Worm (Caenorhabditis elegans) whole organism, midembryonic: ENCODE results near the gene C35B1.8.

Experiments used
- cog-1 ChIP-seq: sonication (generic microtip); optimal IDR thresholded peaks from 2 replicates; lab custom pipeline; 2016; ENCODE audit warnings: missing genetic modification characterization, missing compliant biosample characterization
- flt-1 ChIP-seq: fragments of 200-800 bp; sonication (Bioruptor generic); IDR thresholded peaks from 2 replicates; pipeline ENCODE4 v1.3.6; 2022; ENCODE audit warnings: missing genetic modification characterization, missing compliant biosample characterization
- klf-2 ChIP-seq: fragments of 200-800 bp; sonication (Bioruptor generic); conservative IDR thresholded peaks from 2 replicates; pipeline ENCODE4 v1.3.6; 2022; ENCODE audit warnings: missing genetic modification reagents, missing genetic modification characterization, missing compliant biosample characterization

ce11 chrIV:4099773-4100172 lies 21.0 kb upstream of the C35B1.8 start:
- TF ChIP-seq cog-1 (tag; lab: Kevin White, UChicago) (no peak), flt-1 (GFP tag; lab: Robert Waterston, UW) (no peak), klf-2 (no peak)
